Fruit fly (Drosophila melanogaster): ENCODE measurements around the gene CG4287.

The CG4287 gene

DNA sequence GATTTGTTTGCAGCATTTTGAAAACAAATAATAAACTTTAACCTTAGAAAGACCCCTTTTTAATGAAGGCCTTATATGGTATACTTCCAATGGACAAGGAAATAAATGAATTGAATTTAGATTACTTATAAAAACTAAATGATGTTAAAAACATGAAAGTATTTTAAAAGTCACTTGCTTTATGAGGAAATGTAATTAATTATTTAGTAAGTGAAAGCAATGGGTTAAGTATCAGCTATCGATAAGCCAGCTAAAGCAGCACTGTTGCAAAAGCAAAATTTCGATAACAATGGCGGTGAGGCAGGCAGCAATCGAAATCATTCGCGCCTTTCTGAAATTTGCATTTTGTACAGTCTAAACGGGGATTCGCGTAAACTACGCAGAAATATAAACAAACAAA is 1.5 kb upstream of the CG4287 start, which contains the start of the genes CG32856 and Rbf2 (continued):
- TF ChIP-seq CG10462 (GFP tag; optimal IDR thresholded peaks at IDR 0.05) (peak; percentile 61), CG17568 (GFP tag; optimal IDR thresholded peaks at IDR 0.05) (no peak), ftz-f1 (GFP tag; optimal IDR thresholded peaks at IDR 0.05) (peak; percentile 25), Meics (GFP tag; optimal IDR thresholded peaks at IDR 0.05) (peak; percentile 67), insv (GFP tag; optimal IDR thresholded peaks at IDR 0.05) (peak in 1 of 2 experiments; percentile 39), NC2β (GFP tag; optimal IDR thresholded peaks at IDR 0.05) (peak; percentile 8), CG2889 (GFP tag; IDR thresholded peaks at IDR 0.05) (peak; percentile 72; the same call in 1 of the 3 replicates), CG17328 (GFP tag; IDR thresholded peaks at IDR 0.05) (peak; percentile 74), grau (tag; optimal IDR thresholded peaks at IDR 0.05) (peak; percentile 91), CG13894 (tag; optimal IDR thresholded peaks at IDR 0.05) (peak; percentile 82), CG10366 (GFP tag; IDR thresholded peaks at IDR 0.05) (peak; percentile 80), CG18011 (GFP tag; optimal IDR thresholded peaks at IDR 0.05) (peak; percentile 38), org-1 (GFP tag; optimal IDR thresholded peaks at IDR 0.05) (peak; percentile 57), grn (GFP tag; optimal IDR thresholded peaks at IDR 0.05) (no peak), CG6813 (GFP tag; optimal IDR thresholded peaks at IDR 0.05) (no peak), CG5245 (GFP tag; optimal IDR thresholded peaks at IDR 0.05) (no peak), schlank (tag; optimal IDR thresholded peaks at IDR 0.05) (peak; percentile 6), CG7357 (GFP tag; IDR thresholded peaks at IDR 0.05) (0 out of 3 replicates have a peak, but pooled peaks have one; percentile 16), slbo (GFP tag; IDR thresholded peaks at IDR 0.05) (peak; percentile 94), gce (GFP tag; IDR thresholded peaks at IDR 0.05) (no peak), CG9437 (GFP tag; optimal IDR thresholded peaks at IDR 0.05) (peak; percentile 73), HLH4C (GFP tag; IDR thresholded peaks at IDR 0.05; ENCODE audit: partially characterized antibody) (peak; percentile 92), Scr (GFP tag; IDR thresholded peaks at IDR 0.05; ENCODE audit: partially characterized antibody) (peak; percentile 78), CG17829 (tag; optimal IDR thresholded peaks at IDR 0.05) (peak; percentile 58), ttk (GFP tag; IDR thresholded peaks at IDR 0.05) (no peak), CG14441 (GFP tag; IDR thresholded peaks at IDR 0.05) (0 out of 2 replicates have a peak, but pooled peaks have one; percentile 30), CG4730 (GFP tag; IDR thresholded peaks at IDR 0.05) (no peak), maf-S (GFP tag; optimal IDR thresholded peaks at IDR 0.05) (peak; percentile 74), CG12299 (tag; optimal IDR thresholded peaks at IDR 0.05) (peak; percentile 88), CkIIα-i1 (GFP tag; IDR thresholded peaks at IDR 0.05) (no peak), az2 (GFP tag; optimal IDR thresholded peaks at IDR 0.05) (peak; percentile 85), her (GFP tag; optimal IDR thresholded peaks at IDR 0.05) (peak; percentile 73), CG2116 (GFP tag; optimal IDR thresholded peaks at IDR 0.05) (peak; percentile 99), CG42726 (GFP tag; IDR thresholded peaks at IDR 0.05; ENCODE audit: partially characterized antibody) (peak; percentile 62; the same call in 1 of the 2 replicates), fd3F (GFP tag; optimal IDR thresholded peaks at IDR 0.05) (peak; percentile 85), Dip2 (GFP tag; IDR thresholded peaks at IDR 0.05) (no peak), unpg (GFP tag; optimal IDR thresholded peaks at IDR 0.05) (peak; percentile 93), CG6683 (GFP tag; optimal IDR thresholded peaks at IDR 0.05) (no peak), BtbVII (GFP tag; optimal IDR thresholded peaks at IDR 0.05) (no peak), sug (tag; optimal IDR thresholded peaks at IDR 0.05) (peak; percentile 90), unc-4 (GFP tag; IDR thresholded peaks at IDR 0.05; ENCODE audit: partially characterized antibody) (peak; percentile 73), gro (GFP tag; optimal IDR thresholded peaks at IDR 0.05) (peak; percentile 15), crc (GFP tag; optimal IDR thresholded peaks at IDR 0.05) (peak; percentile 70), seq (GFP tag; IDR thresholded peaks at IDR 0.05) (peak; percentile 65; the same call in 1 of the 2 replicates), dan (GFP tag; IDR thresholded peaks at IDR 0.05) (no peak), Spps (tag; optimal IDR thresholded peaks at IDR 0.05) (no peak), wek (GFP tag; optimal IDR thresholded peaks at IDR 0.05) (peak; percentile 69), mam (GFP tag; optimal IDR thresholded peaks at IDR 0.05) (peak; percentile 89), vnd (GFP tag; IDR thresholded peaks at IDR 0.05; ENCODE audit: partially characterized antibody) (peak; percentile 73), CG10565 (GFP tag; optimal IDR thresholded peaks at IDR 0.05) (no peak), B-H2 (GFP tag; optimal IDR thresholded peaks at IDR 0.05) (peak; percentile 90)
